Fruit fly (Drosophila melanogaster) ovary, adult (tissue): ENCODE data around the gene scrib.

Experiments
- CG17801 ChIP-seq: fragments of 200-800 bp; optimal IDR thresholded peaks from 2 replicates; lab custom pipeline; 2019; ENCODE audit warnings: missing biosample characterization, mild to moderate bottlenecking, missing genetic modification characterization, moderate library complexity; ENCODE audit not compliant: partially characterized antibody

The scrib gene

DNA sequence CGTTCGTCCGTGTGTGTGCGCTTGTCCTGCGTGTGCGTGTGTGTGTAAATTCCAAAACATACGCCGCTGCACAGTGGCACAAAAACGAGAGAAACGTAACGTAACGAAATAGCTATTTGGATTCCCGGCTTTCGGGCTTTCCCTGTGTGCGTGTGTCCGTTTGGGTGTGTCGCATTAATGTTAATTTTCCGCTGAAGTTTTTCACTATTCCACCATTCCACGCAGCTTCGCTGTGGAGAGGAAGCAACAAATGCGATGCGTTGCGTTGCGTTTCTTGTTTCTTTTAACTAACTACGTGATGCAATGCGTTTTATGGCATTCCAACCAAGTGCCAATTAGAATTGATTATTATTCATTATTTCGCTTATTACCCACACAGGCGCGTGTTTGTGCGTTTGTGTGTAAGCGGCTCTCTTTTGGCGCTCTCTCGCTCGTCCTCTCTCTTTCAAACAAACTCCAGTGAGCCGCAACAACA lies 634 bp downstream of the scrib start:
- no peak for TF ChIP-seq CG17801 (GFP tag; lab: Kevin White, UChicago)

DNA sequence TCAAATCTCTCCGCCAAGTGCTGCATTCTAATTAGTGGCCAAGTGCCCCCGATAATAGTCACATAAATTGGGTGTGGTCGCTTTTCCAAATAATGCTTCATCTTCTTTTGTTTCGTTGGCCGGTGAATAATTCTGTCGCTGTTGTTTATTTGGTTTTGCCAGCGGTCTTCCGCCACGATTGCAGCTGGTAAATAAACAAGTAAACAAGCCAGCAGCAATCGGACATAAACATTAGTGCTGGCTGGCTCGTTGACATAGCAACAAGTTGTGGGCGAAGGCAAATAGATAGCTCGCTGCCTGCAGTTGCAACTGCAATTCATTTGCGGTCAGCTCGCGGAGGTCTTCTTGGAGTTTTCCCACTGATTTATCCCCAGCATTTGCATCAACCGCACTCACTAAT lies 3.0 kb downstream of the scrib start:
- no peak for TF ChIP-seq CG17801 (GFP tag; lab: Kevin White, UChicago)

DNA sequence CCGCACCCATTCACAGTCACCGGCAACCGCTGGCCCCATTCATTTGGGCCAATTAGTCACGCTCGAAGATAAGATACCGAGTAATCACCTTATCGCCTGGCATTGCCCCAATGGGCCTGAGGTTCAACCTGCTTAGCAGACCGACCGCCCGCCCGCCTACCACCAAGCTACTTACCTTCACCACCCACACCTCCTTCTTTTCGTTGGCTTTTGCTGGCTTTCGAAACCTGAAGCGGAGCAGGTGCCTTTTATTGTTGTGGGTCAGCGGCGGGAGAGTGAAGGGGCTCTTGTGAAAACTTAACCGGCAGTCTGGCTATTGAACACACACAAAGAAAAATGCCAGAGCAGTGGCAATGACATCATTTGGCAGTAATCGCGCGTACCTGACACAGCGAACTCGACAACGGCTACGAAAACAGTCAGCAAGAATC lies 4.2 kb downstream of the scrib start:
- TF ChIP-seq CG17801 (GFP tag; lab: Kevin White, UChicago), result no peak

DNA sequence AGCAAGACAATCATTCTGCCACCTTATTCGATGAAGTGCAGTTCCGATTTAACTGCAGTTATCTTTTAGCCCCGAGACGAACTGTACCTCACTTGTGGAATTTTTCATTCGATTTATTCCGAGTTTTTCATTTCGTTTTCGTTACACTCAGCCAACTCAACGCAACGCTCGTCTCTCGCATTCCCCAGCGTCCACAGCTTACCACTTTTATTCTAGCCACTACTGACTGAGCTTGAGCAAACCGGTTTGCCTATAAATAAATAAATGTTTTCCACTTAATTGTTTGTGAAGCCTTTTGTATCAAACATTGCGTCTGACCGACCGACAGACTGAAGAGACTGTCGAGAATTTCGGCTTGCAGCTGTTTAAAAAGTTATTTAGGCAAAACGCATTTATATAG lies 5.1 kb downstream of the scrib start:
- no peak for TF ChIP-seq CG17801 (GFP tag; lab: Kevin White, UChicago)

dm6 chr3R:26542108-26542507 lies 6.0 kb downstream of the scrib start:
- no peak for TF ChIP-seq CG17801 (GFP tag; lab: Kevin White, UChicago)

dm6 chr3R:26542721-26543440 lies 6.7 kb downstream of the scrib start:
- TF ChIP-seq CG17801 (GFP tag; lab: Kevin White, UChicago), result no peak

DNA sequence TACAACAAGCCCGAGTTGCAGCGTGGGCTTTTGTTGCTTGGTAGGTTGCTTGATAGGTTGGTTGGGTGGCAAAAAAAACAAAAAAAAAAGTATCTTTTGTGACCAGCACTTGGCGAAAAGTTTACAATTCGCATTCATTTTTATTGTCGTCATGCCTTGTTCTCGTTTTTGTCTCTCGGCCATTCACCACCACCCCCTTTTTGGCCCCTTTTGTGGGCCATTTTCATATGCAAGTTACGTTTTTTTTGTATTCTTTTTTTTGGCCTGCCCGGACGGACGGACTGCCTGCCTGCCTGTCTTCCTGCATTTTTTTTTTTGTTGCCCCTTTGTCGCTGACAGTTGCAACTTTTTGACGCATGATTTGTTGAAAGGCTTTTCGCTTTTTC lies 7.3 kb downstream of the scrib start:
- no peak for TF ChIP-seq CG17801 (GFP tag; lab: Kevin White, UChicago)

- peak; percentile 47 for TF ChIP-seq CG17801 (GFP tag; lab: Kevin White, UChicago)
These were observed 10.3 kb downstream of the scrib start for dm6 chr3R:26546324-26546922.

DNA sequence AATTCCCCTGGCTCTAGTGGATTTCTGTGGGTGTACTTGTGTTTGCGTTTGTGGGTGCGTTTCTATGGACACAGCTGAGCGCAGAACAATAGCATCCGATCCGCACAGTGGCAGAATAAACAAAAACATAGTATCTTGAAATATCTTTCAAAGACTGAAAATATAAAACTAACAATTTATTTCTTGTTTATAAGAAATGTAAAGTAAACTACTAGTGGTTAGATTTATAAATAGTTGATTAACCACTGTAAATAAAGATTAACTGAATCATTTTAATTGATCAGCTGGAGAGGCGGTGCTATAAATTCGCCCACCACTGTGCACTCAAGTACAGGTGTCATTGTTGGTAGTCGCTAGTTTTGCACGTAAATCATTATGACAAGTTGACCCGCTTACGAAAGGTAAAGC lies 11.5 kb downstream of the scrib start:
- peak; percentile 71 for TF ChIP-seq CG17801 (GFP tag; lab: Kevin White, UChicago)

dm6 chr3R:26548964-26549363 lies 12.8 kb downstream of the scrib start:
- no peak for TF ChIP-seq CG17801 (GFP tag; lab: Kevin White, UChicago)

DNA sequence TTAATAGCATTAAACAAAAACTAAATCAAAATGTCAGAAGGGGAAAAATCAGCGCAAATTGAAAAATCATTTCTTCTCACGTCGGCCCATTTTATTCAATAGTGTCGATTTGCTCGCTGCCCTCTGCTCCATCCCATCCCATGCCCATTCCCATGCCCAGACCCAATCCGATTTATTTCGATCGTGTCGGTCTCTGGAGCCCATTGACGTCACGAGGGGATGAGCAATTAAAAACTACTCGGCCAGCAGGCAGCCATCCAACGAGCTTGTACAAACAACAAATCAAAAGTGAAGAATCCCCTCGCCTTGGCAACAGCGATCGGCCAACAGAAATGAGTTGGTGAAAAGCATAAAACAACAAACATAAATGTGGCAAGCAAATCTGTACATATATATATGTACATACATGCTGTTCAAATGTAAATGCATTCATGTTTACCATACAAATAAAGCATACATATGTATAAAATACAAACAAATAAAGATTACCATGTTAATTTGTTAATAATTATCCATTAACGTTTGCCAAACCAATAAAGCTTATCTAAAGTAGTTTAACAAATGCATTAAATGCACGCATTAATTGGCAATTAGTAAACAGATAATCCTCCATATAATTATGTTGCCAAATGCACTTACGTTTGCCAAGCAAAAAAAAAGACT lies 13.5 kb downstream of the scrib start:
- no peak for TF ChIP-seq CG17801 (GFP tag; lab: Kevin White, UChicago)

DNA sequence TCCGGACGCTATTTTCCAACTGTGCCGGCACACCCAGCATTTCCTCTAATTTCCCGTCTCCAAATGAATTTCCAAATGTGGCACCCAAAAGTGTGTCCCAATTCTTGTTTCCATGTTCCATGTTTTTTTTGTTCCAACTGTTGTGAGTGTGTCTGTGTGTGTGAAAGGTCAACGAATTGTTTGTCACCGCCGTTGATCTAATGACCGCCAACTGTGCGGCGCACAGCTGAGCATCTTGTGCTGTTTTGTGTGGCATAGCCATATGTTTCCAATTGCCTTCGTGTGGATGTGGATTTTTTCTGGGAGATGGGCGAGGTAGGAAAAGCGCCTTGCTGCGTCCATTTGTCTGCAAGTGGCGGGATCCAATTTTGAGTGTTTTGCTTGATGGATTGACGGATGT lies 16.1 kb downstream of the scrib start:
- no peak for TF ChIP-seq CG17801 (GFP tag; lab: Kevin White, UChicago)

dm6 chr3R:26553344-26553743 lies 17.2 kb downstream of the scrib start:
- no peak for TF ChIP-seq CG17801 (GFP tag; lab: Kevin White, UChicago)

DNA sequence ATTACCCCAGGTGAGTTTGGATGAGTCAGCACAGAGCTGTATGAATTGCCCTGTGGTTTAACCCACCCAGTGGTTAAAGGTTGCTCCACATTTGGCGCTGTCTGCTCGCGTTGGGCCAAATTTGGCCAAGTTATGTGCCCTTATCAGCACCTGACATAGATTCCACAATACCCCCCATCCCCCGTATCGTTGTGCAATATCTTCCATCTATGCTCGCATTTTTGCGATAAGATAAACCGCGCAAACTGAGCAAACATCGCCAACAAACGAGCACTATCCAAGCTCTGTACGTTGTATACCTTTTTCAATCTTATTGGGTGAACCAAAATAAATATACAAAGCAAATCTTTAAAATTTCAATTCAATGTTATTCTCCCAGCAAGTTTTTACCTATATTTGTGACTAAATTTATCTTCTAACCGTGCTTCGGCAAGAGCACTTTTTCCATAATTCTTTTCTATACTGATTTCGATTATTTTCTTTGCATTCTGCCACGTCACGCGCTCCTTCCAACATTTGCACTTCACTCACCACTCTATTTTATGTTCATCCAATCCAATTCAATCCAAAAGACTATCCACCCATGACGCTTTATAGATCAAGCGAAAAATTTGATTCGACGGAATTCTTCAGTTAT lies 19.6 kb downstream of the scrib start:
- TF ChIP-seq CG17801 (GFP tag; lab: Kevin White, UChicago), result no peak
